Worm (Caenorhabditis elegans) whole organism, late embryonic: ENCODE results near the gene R166.2.

Experiments
- ahr-1 ChIP-seq: sonication (generic microtip); optimal IDR thresholded peaks from 2 replicates; lab custom pipeline; 2016; ENCODE audit warnings: missing genetic modification characterization, missing compliant biosample characterization
- ama-1 ChIP-seq: fragments of 150-350 bp; optimal IDR thresholded peaks from 2 replicates; lab custom pipeline; 2014
- ceh-30 ChIP-seq: fragments of 150-350 bp; optimal IDR thresholded peaks from 2 replicates; lab custom pipeline; 2014; ENCODE audit warnings: missing biosample characterization, missing genetic modification characterization
- ceh-45 ChIP-seq: fragments of 200-800 bp; sonication (Bioruptor generic); IDR thresholded peaks from 2 replicates; pipeline ENCODE4 v1.3.6; 2022; ENCODE audit warnings: missing genetic modification reagents, missing genetic modification characterization, missing compliant biosample characterization
- elt-2 ChIP-seq: sonication (generic microtip); optimal IDR thresholded peaks from 2 replicates; lab custom pipeline; 2016; ENCODE audit warnings: missing genetic modification reagents, missing genetic modification characterization, missing compliant biosample characterization
- fkh-10 ChIP-seq: fragments of 150-350 bp; optimal IDR thresholded peaks from 2 replicates; lab custom pipeline; 2014; ENCODE audit warnings: missing biosample characterization, missing genetic modification reagents, missing genetic modification characterization
- mec-3 ChIP-seq: sonication (generic microtip); optimal IDR thresholded peaks from 2 replicates; lab custom pipeline; 2016; ENCODE audit warnings: borderline replicate concordance, missing genetic modification characterization, missing compliant biosample characterization
- pag-3 ChIP-seq: sonication (generic microtip); optimal IDR thresholded peaks from 2 replicates; lab custom pipeline; 2016; ENCODE audit warnings: missing compliant biosample characterization, missing genetic modification characterization, borderline replicate concordance
- tbx-7 ChIP-seq: sonication (generic microtip); optimal IDR thresholded peaks from 2 replicates; lab custom pipeline; 2016; ENCODE audit warnings: missing genotype, missing genetic modification characterization, missing compliant biosample characterization
- unc-86 ChIP-seq: sonication (generic microtip); optimal IDR thresholded peaks from 2 replicates; lab custom pipeline; 2016; ENCODE audit warnings: missing genetic modification characterization, missing compliant biosample characterization

- TF ChIP-seq unc-86 (tag; lab: Kevin White, UChicago), result no peak
- TF ChIP-seq fkh-10 (GFP tag; lab: Kevin White, UChicago), result no peak
- TF ChIP-seq ahr-1 (tag; lab: Kevin White, UChicago), result no peak
- TF ChIP-seq ceh-30 (tag; lab: Kevin White, UChicago), result no peak
- no peak for TF ChIP-seq mec-3 (tag; lab: Kevin White, UChicago)
- no peak for TF ChIP-seq pag-3 (tag; lab: Kevin White, UChicago)
- TF ChIP-seq tbx-7 (tag; lab: Kevin White, UChicago), result no peak
- TF ChIP-seq ama-1 (lab: Kevin White, UChicago), result no peak
- TF ChIP-seq ceh-45 (GFP tag; lab: Robert Waterston, UW), result no peak
- no peak for TF ChIP-seq elt-2 (tag; lab: Kevin White, UChicago)
These were observed 18.5 kb downstream of the R166.2 start, which contains the start of gene F59B10.4 for ce11 chrII:10519017-10519416.
